Fruit fly (Drosophila melanogaster) whole organism: ENCODE measurements around the gene elg1.

Experiments
- CG8478 ChIP-seq: fragments of >200 bp; optimal IDR thresholded peaks from 2 replicates; lab custom pipeline; 2018; ENCODE audit warnings: inconsistent platforms
- Dll ChIP-seq: fragments of >200 bp; optimal IDR thresholded peaks from 2 replicates; lab custom pipeline; 2017
- EcR ChIP-seq, 2 experiments: fragments of >200 bp; optimal IDR thresholded peaks; 2 replicates each; lab custom pipeline; 2017; ENCODE audit warnings: missing biosample characterization in 2 of 2, missing genetic modification characterization in 2 of 2, missing genetic modification reagents in 2 of 2
- pan ChIP-seq: fragments of >200 bp; optimal IDR thresholded peaks from 2 replicates; lab custom pipeline; 2017
- psq ChIP-seq: fragments of >200 bp; optimal IDR thresholded peaks from 2 replicates; lab custom pipeline; 2017
- usp ChIP-seq: fragments of >200 bp; optimal IDR thresholded peaks from 2 replicates; lab custom pipeline; 2017; ENCODE audit warnings: missing biosample characterization, missing genetic modification characterization, mixed read lengths

dm6 chr3L:16161131-16161530 is 29.3 kb downstream of the elg1 start:
- TF ChIP-seq psq (lab: Kevin White, UChicago) = no peak
- TF ChIP-seq Dll = no peak
- TF ChIP-seq CG8478 (lab: Kevin White, UChicago) = no peak
- TF ChIP-seq EcR (GFP tag; optimal IDR thresholded peaks at IDR 0.05; lab: Kevin White, UChicago) = peak in 1 of 2 experiments; percentile 28
- TF ChIP-seq pan (lab: Kevin White, UChicago) = no peak
- no peak for TF ChIP-seq usp (GFP tag; lab: Kevin White, UChicago)
